Worm (Caenorhabditis elegans) whole organism, early embryonic: ENCODE data around the gene C45G9.4.

Experiments used
- B0310.2 ChIP-seq: sonication (generic microtip); optimal IDR thresholded peaks from 2 replicates; lab custom pipeline; 2016; ENCODE audit warnings: mild to moderate bottlenecking, missing genetic modification characterization, missing compliant biosample characterization
- F13C5.2 ChIP-seq: sonication (generic microtip); optimal IDR thresholded peaks from 2 replicates; lab custom pipeline; 2017; ENCODE audit warnings: mild to moderate bottlenecking, missing genetic modification characterization, inconsistent platforms, missing compliant biosample characterization
- ama-1 ChIP-seq: fragments of 150-350 bp; optimal IDR thresholded peaks from 2 replicates; lab custom pipeline; 2014
- ceh-13 ChIP-seq: fragments of 200-800 bp; sonication (Bioruptor generic); optimal IDR thresholded peaks from 2 replicates; lab custom pipeline; 2018; ENCODE audit warnings: mild to moderate bottlenecking, missing genetic modification characterization, missing compliant biosample characterization
- ceh-36 ChIP-seq: sonication (generic microtip); optimal IDR thresholded peaks from 2 replicates; lab custom pipeline; 2016; ENCODE audit warnings: missing genetic modification characterization, inconsistent platforms, missing compliant biosample characterization
- flt-1 ChIP-seq: fragments of 200-800 bp; sonication (Bioruptor generic); IDR thresholded peaks from 2 replicates; pipeline ENCODE4 v1.3.6; 2022; ENCODE audit warnings: missing genetic modification characterization, missing compliant biosample characterization
- hmbx-1 ChIP-seq: sonication (generic microtip); optimal IDR thresholded peaks from 2 replicates; lab custom pipeline; 2016; ENCODE audit warnings: mild to moderate bottlenecking, missing genetic modification characterization, missing compliant biosample characterization
- hmg-4 ChIP-seq: fragments of 200-800 bp; sonication (Bioruptor generic); optimal IDR thresholded peaks from 2 replicates; lab custom pipeline; 2018; ENCODE audit warnings: mild to moderate bottlenecking, missing genetic modification characterization, missing compliant biosample characterization
- hnd-1 ChIP-seq: sonication (generic microtip); optimal IDR thresholded peaks from 2 replicates; lab custom pipeline; 2016; ENCODE audit warnings: missing genetic modification characterization, missing compliant biosample characterization
- pes-1 ChIP-seq: fragments of 200-800 bp; sonication (Bioruptor generic); IDR thresholded peaks from 2 replicates; pipeline ENCODE4 v1.3.6; 2022; ENCODE audit warnings: missing genetic modification reagents, missing genetic modification characterization, missing compliant biosample characterization
- scrt-1 ChIP-seq: fragments of 200-800 bp; sonication (Bioruptor generic); IDR thresholded peaks from 2 replicates; pipeline ENCODE4 v1.3.6; 2022; ENCODE audit warnings: missing genetic modification characterization, missing compliant biosample characterization
- sea-1 ChIP-seq: fragments of 200-800 bp; sonication (Bioruptor generic); conservative IDR thresholded peaks from 2 replicates; pipeline ENCODE4 v1.3.6; 2022; ENCODE audit warnings: missing genetic modification characterization, missing compliant biosample characterization
- tbx-11 ChIP-seq: fragments of 200-800 bp; sonication (Bioruptor generic); IDR thresholded peaks from 2 replicates; pipeline ENCODE4 v1.3.6; 2022; ENCODE audit warnings: missing genetic modification characterization, missing compliant biosample characterization
- tra-4 ChIP-seq: sonication (generic microtip); optimal IDR thresholded peaks from 2 replicates; lab custom pipeline; 2017; ENCODE audit warnings: missing genetic modification characterization, missing compliant biosample characterization

DNA sequence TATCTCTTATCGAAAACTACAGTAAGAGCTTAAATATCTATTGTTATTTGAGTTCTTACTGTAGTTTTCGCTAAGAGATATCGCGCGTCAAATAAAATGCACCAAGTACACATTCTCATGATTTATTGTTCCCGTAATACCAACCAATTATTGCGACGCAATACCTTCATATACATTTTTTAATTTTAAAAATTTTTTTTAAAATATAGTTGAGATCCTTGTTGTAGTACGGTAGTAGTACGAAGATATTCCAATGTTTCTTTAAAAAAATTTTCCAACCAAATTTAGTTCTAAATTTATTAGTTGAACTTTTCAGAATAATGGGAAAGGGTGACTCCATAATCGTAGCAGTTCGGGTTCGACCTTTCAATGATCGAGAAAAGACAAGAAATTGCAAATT lies 31.9 kb upstream of the C45G9.4 start, which contains the start of gene klp-6:
- no peak for TF ChIP-seq ama-1
- TF ChIP-seq flt-1 (GFP tag; lab: Robert Waterston, UW) = no peak
- no peak for TF ChIP-seq tbx-11
- no peak for TF ChIP-seq sea-1 (GFP tag; lab: Robert Waterston, UW)
- TF ChIP-seq F13C5.2 (tag; lab: Kevin White, UChicago) = no peak
- TF ChIP-seq scrt-1 (GFP tag; lab: Robert Waterston, UW) = no peak
- TF ChIP-seq ceh-36 (tag; lab: Kevin White, UChicago) = no peak
- TF ChIP-seq hmbx-1 (tag; lab: Kevin White, UChicago) = no peak
- no peak for TF ChIP-seq B0310.2 (tag; lab: Kevin White, UChicago)
- no peak for TF ChIP-seq hnd-1 (tag; lab: Kevin White, UChicago)
- TF ChIP-seq ceh-13 = no peak
- TF ChIP-seq hmg-4 (GFP tag; lab: Kevin White, UChicago) = no peak
- TF ChIP-seq tra-4 = no peak
- no peak for TF ChIP-seq pes-1 (GFP tag; lab: Robert Waterston, UW)
